Worm (Caenorhabditis elegans) whole organism, late embryonic: ENCODE measurements around the gene igeg-1.
A peak's percentile ranks its signal among the peaks of the same experiment; 100 is the strongest.

Experiments used
- F13H6.1 ChIP-seq: sonication (generic microtip); optimal IDR thresholded peaks from 2 replicates; lab custom pipeline; 2016; ENCODE audit warnings: missing genetic modification characterization, missing compliant biosample characterization
- K02D7.2 ChIP-seq: sonication (generic microtip); optimal IDR thresholded peaks from 2 replicates; lab custom pipeline; 2017; ENCODE audit warnings: mild to moderate bottlenecking, missing genetic modification characterization, missing compliant biosample characterization
- K09A11.1 ChIP-seq: sonication (generic microtip); optimal IDR thresholded peaks from 2 replicates; lab custom pipeline; 2017; ENCODE audit warnings: antibody characterized with exemption, mild to moderate bottlenecking, missing genetic modification characterization, missing compliant biosample characterization; ENCODE audit not compliant: insufficient read depth
- ceh-14 ChIP-seq: sonication (generic microtip); optimal IDR thresholded peaks from 2 replicates; lab custom pipeline; 2016; ENCODE audit warnings: missing genotype, missing genetic modification characterization, missing compliant biosample characterization
- ceh-18 ChIP-seq: sonication (generic microtip); optimal IDR thresholded peaks from 2 replicates; lab custom pipeline; 2016; ENCODE audit warnings: missing genetic modification characterization, missing compliant biosample characterization
- ceh-19 ChIP-seq: fragments of 200-800 bp; sonication (Bioruptor generic); optimal IDR thresholded peaks from 2 replicates; lab custom pipeline; 2018; ENCODE audit warnings: mild to moderate bottlenecking, missing genetic modification characterization, missing compliant biosample characterization
- ceh-2 ChIP-seq: sonication (generic microtip); optimal IDR thresholded peaks from 2 replicates; lab custom pipeline; 2016; ENCODE audit warnings: missing genotype, missing genetic modification characterization, missing compliant biosample characterization
- ceh-30 ChIP-seq: fragments of 150-350 bp; optimal IDR thresholded peaks from 2 replicates; lab custom pipeline; 2014; ENCODE audit warnings: missing biosample characterization, missing genetic modification characterization
- ceh-31 ChIP-seq: sonication (generic microtip); optimal IDR thresholded peaks from 2 replicates; lab custom pipeline; 2016; ENCODE audit warnings: missing genetic modification characterization, missing compliant biosample characterization
- ceh-34 ChIP-seq: sonication (generic microtip); optimal IDR thresholded peaks from 2 replicates; lab custom pipeline; 2016; ENCODE audit warnings: mild to moderate bottlenecking, missing genetic modification characterization, missing compliant biosample characterization
- ceh-45 ChIP-seq: fragments of 200-800 bp; sonication (Bioruptor generic); IDR thresholded peaks from 2 replicates; pipeline ENCODE4 v1.3.6; 2022; ENCODE audit warnings: missing genetic modification reagents, missing genetic modification characterization, missing compliant biosample characterization
- ceh-48 ChIP-seq: sonication (generic microtip); optimal IDR thresholded peaks from 2 replicates; lab custom pipeline; 2016; ENCODE audit warnings: missing genetic modification characterization, inconsistent platforms, missing compliant biosample characterization
- ceh-6 ChIP-seq: fragments of 200-800 bp; sonication (Bioruptor generic); optimal IDR thresholded peaks from 2 replicates; lab custom pipeline; 2018; ENCODE audit warnings: mild to moderate bottlenecking, missing genetic modification characterization, missing compliant biosample characterization
- dmd-4 ChIP-seq: sonication (generic microtip); optimal IDR thresholded peaks from 2 replicates; lab custom pipeline; 2016; ENCODE audit warnings: borderline replicate concordance, missing genetic modification characterization, missing compliant biosample characterization
- dve-1 ChIP-seq: sonication (generic microtip); optimal IDR thresholded peaks from 2 replicates; lab custom pipeline; 2017; ENCODE audit warnings: antibody characterized with exemption, mild to moderate bottlenecking, missing genetic modification characterization, missing compliant biosample characterization
- elt-4 ChIP-seq: sonication (generic microtip); optimal IDR thresholded peaks from 2 replicates; lab custom pipeline; 2016; ENCODE audit warnings: missing genetic modification characterization, missing compliant biosample characterization
- ets-4 ChIP-seq: sonication (generic microtip); optimal IDR thresholded peaks from 2 replicates; lab custom pipeline; 2016; ENCODE audit warnings: missing genetic modification characterization, missing compliant biosample characterization
- eyg-1 ChIP-seq: sonication (generic microtip); optimal IDR thresholded peaks from 2 replicates; lab custom pipeline; 2016; ENCODE audit warnings: missing genotype, missing genetic modification characterization, missing compliant biosample characterization
- fkh-6 ChIP-seq: sonication (generic microtip); optimal IDR thresholded peaks from 2 replicates; lab custom pipeline; 2016; ENCODE audit warnings: missing genetic modification characterization, missing compliant biosample characterization
- hlh-30 ChIP-seq: sonication (generic microtip); optimal IDR thresholded peaks from 2 replicates; lab custom pipeline; 2017; ENCODE audit warnings: antibody characterized with exemption, missing genetic modification characterization, missing compliant biosample characterization; ENCODE audit not compliant: insufficient read depth
- lin-11 ChIP-seq: fragments of 200-800 bp; sonication (Bioruptor generic); optimal IDR thresholded peaks from 2 replicates; lab custom pipeline; 2018; ENCODE audit warnings: mild to moderate bottlenecking, missing genetic modification characterization, missing compliant biosample characterization
- madf-2 ChIP-seq: sonication (generic microtip); optimal IDR thresholded peaks from 2 replicates; lab custom pipeline; 2017; ENCODE audit warnings: missing genetic modification characterization, missing compliant biosample characterization
- mec-3 ChIP-seq: sonication (generic microtip); optimal IDR thresholded peaks from 2 replicates; lab custom pipeline; 2016; ENCODE audit warnings: borderline replicate concordance, missing genetic modification characterization, missing compliant biosample characterization
- nhr-11 ChIP-seq: fragments of 150-350 bp; optimal IDR thresholded peaks from 2 replicates; lab custom pipeline; 2014; ENCODE audit warnings: missing biosample characterization, missing genetic modification characterization
- nhr-232 ChIP-seq: sonication (generic microtip); optimal IDR thresholded peaks from 2 replicates; lab custom pipeline; 2016; ENCODE audit warnings: missing genetic modification characterization, missing compliant biosample characterization
- npax-4 ChIP-seq: sonication (generic microtip); optimal IDR thresholded peaks from 2 replicates; lab custom pipeline; 2016; ENCODE audit warnings: missing genetic modification characterization, missing compliant biosample characterization
- odd-2 ChIP-seq: sonication (generic microtip); optimal IDR thresholded peaks from 2 replicates; lab custom pipeline; 2017; ENCODE audit warnings: antibody characterized with exemption, mild to moderate bottlenecking, missing genetic modification characterization, missing compliant biosample characterization
- pat-9 ChIP-seq: fragments of 200-800 bp; sonication (Bioruptor generic); optimal IDR thresholded peaks from 2 replicates; lab custom pipeline; 2018; ENCODE audit warnings: mild to moderate bottlenecking, missing genetic modification characterization, moderate library complexity, missing compliant biosample characterization
- pha-4 ChIP-seq: fragments of 150-350 bp; optimal IDR thresholded peaks from 2 replicates; lab custom pipeline; 2018; ENCODE audit warnings: missing biosample characterization, missing genetic modification reagents, missing genetic modification characterization
- rnt-1 ChIP-seq: sonication (generic microtip); optimal IDR thresholded peaks from 2 replicates; lab custom pipeline; 2016; ENCODE audit warnings: missing genetic modification characterization, missing compliant biosample characterization
- sdc-2 ChIP-seq: sonication (generic microtip); optimal IDR thresholded peaks from 2 replicates; lab custom pipeline; 2016; ENCODE audit warnings: missing genotype, missing genetic modification characterization, missing compliant biosample characterization
- sox-2 ChIP-seq: fragments of 200-800 bp; sonication (Bioruptor generic); IDR thresholded peaks from 2 replicates; pipeline ENCODE4 v1.3.6; 2022; ENCODE audit warnings: missing genetic modification reagents, missing genetic modification characterization, missing compliant biosample characterization
- unc-55 ChIP-seq: sonication (generic microtip); optimal IDR thresholded peaks from 2 replicates; lab custom pipeline; 2017; ENCODE audit warnings: missing biosample characterization, missing genetic modification reagents, missing genetic modification characterization
- unc-86 ChIP-seq: sonication (generic microtip); optimal IDR thresholded peaks from 2 replicates; lab custom pipeline; 2016; ENCODE audit warnings: missing genetic modification characterization, missing compliant biosample characterization
- zip-5 ChIP-seq: sonication (generic microtip); optimal IDR thresholded peaks from 2 replicates; lab custom pipeline; 2016; ENCODE audit warnings: missing genetic modification characterization, missing compliant biosample characterization

igeg-1 gene

ce11 chrIV:4605608-4606007 lies 43.2 kb downstream of the igeg-1 start, which contains the start of gene nspg-10:
Gene nspg-10 (plus strand): TSS chrIV:4605786.
- TF ChIP-seq ceh-45 (GFP tag; lab: Robert Waterston, UW) (no peak), ceh-34 (tag; lab: Kevin White, UChicago) (no peak), mec-3 (tag; lab: Kevin White, UChicago) (no peak), sdc-2 (tag; lab: Kevin White, UChicago) (no peak), ceh-6 (GFP tag; lab: Kevin White, UChicago) (no peak), ceh-14 (tag; lab: Kevin White, UChicago) (no peak), fkh-6 (tag; lab: Kevin White, UChicago) (no peak), ceh-31 (tag; lab: Kevin White, UChicago) (no peak), ets-4 (no peak), ceh-19 (GFP tag; lab: Kevin White, UChicago) (no peak)
- TF ChIP-seq, all 69 proteins: peak for 0

- TF ChIP-seq ceh-18 (tag; lab: Kevin White, UChicago) (no peak), zip-5 (tag; lab: Kevin White, UChicago) (no peak), elt-4 (tag; lab: Kevin White, UChicago) (peak; percentile 70), F13H6.1 (tag; lab: Kevin White, UChicago) (no peak), K09A11.1 (tag; lab: Kevin White, UChicago) (no peak), ceh-2 (tag; lab: Kevin White, UChicago) (no peak), hlh-30 (no peak)
These were observed 46.2 kb downstream of the igeg-1 start for ce11 chrIV:4608661-4609060.

- no peak for TF ChIP-seq ceh-2 (tag; lab: Kevin White, UChicago)
- TF ChIP-seq ceh-14 (tag; lab: Kevin White, UChicago), result no peak
- no peak for TF ChIP-seq ceh-48
- TF ChIP-seq rnt-1 (tag; lab: Kevin White, UChicago), result no peak
- TF ChIP-seq elt-4 (tag; lab: Kevin White, UChicago), result no peak
- TF ChIP-seq mec-3 (tag; lab: Kevin White, UChicago), result no peak
- no peak for TF ChIP-seq eyg-1 (tag; lab: Kevin White, UChicago)
- TF ChIP-seq unc-55 (GFP tag; lab: Kevin White, UChicago), result no peak
- TF ChIP-seq ceh-34 (tag; lab: Kevin White, UChicago), result no peak
- TF ChIP-seq ceh-30, result no peak
- no peak for TF ChIP-seq pha-4 (tag; lab: Kevin White, UChicago)
- TF ChIP-seq K02D7.2 (tag; lab: Kevin White, UChicago), result no peak
- TF ChIP-seq sox-2 (GFP tag; lab: Robert Waterston, UW), result no peak
- no peak for TF ChIP-seq unc-86 (tag; lab: Kevin White, UChicago)
- TF ChIP-seq ceh-31 (tag; lab: Kevin White, UChicago), result no peak
- TF ChIP-seq pat-9, result no peak
- no peak for TF ChIP-seq dmd-4 (tag; lab: Kevin White, UChicago)
- TF ChIP-seq ceh-18 (tag; lab: Kevin White, UChicago), result no peak
These were observed 47.1 kb downstream of the igeg-1 start, which contains the start of gene col-110 for ce11 chrIV:4609568-4609967. Gene col-110 (minus strand): TSS chrIV:4609668.

- TF ChIP-seq npax-4 (no peak), sox-2 (GFP tag; lab: Robert Waterston, UW) (no peak), lin-11 (tag; lab: Kevin White, UChicago) (no peak), madf-2 (tag; lab: Kevin White, UChicago) (no peak), ceh-2 (tag; lab: Kevin White, UChicago) (no peak), unc-55 (GFP tag; lab: Kevin White, UChicago) (no peak), elt-4 (tag; lab: Kevin White, UChicago) (no peak), ceh-14 (tag; lab: Kevin White, UChicago) (no peak), odd-2 (tag; lab: Kevin White, UChicago) (no peak), ceh-48 (no peak), dve-1 (tag; lab: Kevin White, UChicago) (no peak), pha-4 (tag; lab: Kevin White, UChicago) (no peak), ceh-18 (tag; lab: Kevin White, UChicago) (no peak), nhr-11 (no peak), rnt-1 (tag; lab: Kevin White, UChicago) (no peak), nhr-232 (tag; lab: Kevin White, UChicago) (no peak), K02D7.2 (tag; lab: Kevin White, UChicago) (no peak)
These were observed 49.3 kb downstream of the igeg-1 start for ce11 chrIV:4611740-4612139.
